Worm (Caenorhabditis elegans): ENCODE results near the gene T07C12.10.
A peak's percentile ranks its signal among the peaks of the same experiment; 100 is the strongest.

The T07C12.10 gene

DNA sequence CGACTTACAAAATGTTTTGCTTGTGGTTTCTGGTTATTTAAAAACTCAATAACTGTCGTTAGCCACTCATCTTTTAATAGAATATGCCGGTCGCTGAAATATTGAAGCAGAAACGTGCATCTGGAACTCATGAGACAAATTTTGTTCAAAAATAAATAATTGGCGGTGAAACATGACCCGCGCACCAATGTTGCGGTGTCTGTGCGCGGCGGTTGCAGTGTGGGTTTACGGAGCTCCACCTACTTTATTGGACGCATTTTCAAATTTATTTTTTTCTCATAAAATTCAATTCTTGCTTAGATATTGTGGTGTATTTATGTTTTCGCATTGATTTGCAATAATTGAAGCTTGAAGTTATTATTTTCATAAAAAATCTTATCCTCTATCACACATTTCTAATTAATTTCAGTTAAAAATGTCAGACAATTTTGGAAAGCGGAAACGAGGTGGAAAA is 29.6 kb downstream of the T07C12.10 start, which contains the start of the genes rmh-2 and suds-3:
TSS of gene rmh-2 (minus strand) at position 164 of the 454 bp plus-strand sequence.
TSS of gene suds-3 (plus strand) at position 404 of the 454 bp plus-strand sequence.
- no peak for TF ChIP-seq ztf-11 (tag; optimal IDR thresholded peaks at IDR 0.05)
- no peak for TF ChIP-seq jun-1 (tag; optimal IDR thresholded peaks at IDR 0.05)
- peak; percentile 92 for TF ChIP-seq R02D3.7 (tag; optimal IDR thresholded peaks at IDR 0.05)
- TF ChIP-seq lin-39 (tag; optimal IDR thresholded peaks at IDR 0.05), result peak; percentile 1
- TF ChIP-seq lin-15B (tag; optimal IDR thresholded peaks at IDR 0.05), result peak; percentile 71
- TF ChIP-seq daf-12 (tag; optimal IDR thresholded peaks at IDR 0.05), result no peak
- TF ChIP-seq nfya-1 (tag; optimal IDR thresholded peaks at IDR 0.05; ENCODE audit: insufficient read depth), result peak; percentile 78
- TF ChIP-seq nhr-67 (tag; optimal IDR thresholded peaks at IDR 0.05), result no peak
- TF ChIP-seq pha-4 (tag; optimal IDR thresholded peaks at IDR 0.05), result peak; percentile 51
- TF ChIP-seq elt-2 (tag; optimal IDR thresholded peaks at IDR 0.05), result peak; percentile 18

DNA sequence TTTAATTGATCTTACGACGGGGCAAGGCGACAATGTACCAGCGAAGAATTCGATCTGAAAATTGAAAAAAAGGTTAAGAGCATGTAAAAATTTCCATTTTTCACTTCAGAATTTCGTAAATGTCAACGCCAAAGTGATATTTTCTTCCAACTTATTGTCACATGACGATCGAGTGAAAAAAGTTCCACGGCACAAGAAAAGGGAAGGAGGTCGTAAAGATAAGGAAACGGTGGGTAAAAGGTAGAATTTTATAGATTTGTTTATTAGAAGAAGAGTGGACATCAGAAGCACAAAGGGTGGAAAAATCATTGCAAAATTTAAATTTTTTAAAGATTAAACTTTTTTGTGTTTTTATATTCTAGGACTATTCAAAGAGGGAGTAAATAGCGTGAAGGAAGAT is 32.3 kb downstream of the T07C12.10 start:
- TF ChIP-seq pha-4 (tag; optimal IDR thresholded peaks at IDR 0.05) (peak; percentile 36), pqm-1 (tag; optimal IDR thresholded peaks at IDR 0.05) (peak; percentile 63), elt-2 (tag; optimal IDR thresholded peaks at IDR 0.05) (peak; percentile 87), jun-1 (tag; optimal IDR thresholded peaks at IDR 0.05) (peak; percentile 16), sea-2 (GFP tag; optimal IDR thresholded peaks at IDR 0.05) (no peak), nfya-1 (tag; optimal IDR thresholded peaks at IDR 0.05; ENCODE audit: insufficient read depth) (no peak)

- TF ChIP-seq ZK546.5 (tag; optimal IDR thresholded peaks at IDR 0.05), result no peak
- TF ChIP-seq lin-15B (tag; optimal IDR thresholded peaks at IDR 0.05), result no peak
- TF ChIP-seq jun-1 (tag; optimal IDR thresholded peaks at IDR 0.05), result no peak
- no peak for TF ChIP-seq unc-62 (GFP tag; optimal IDR thresholded peaks at IDR 0.05)
- no peak for TF ChIP-seq mml-1 (tag; optimal IDR thresholded peaks at IDR 0.05)
- TF ChIP-seq pqm-1 (tag; optimal IDR thresholded peaks at IDR 0.05), result no peak
- no peak for TF ChIP-seq nhr-43 (tag; optimal IDR thresholded peaks at IDR 0.05; ENCODE audit: poor library complexity, severe bottlenecking)
- TF ChIP-seq lsy-12 (tag; optimal IDR thresholded peaks at IDR 0.05), result no peak
- no peak for TF ChIP-seq egl-27 (tag; optimal IDR thresholded peaks at IDR 0.05)
- no peak for TF ChIP-seq zag-1 (tag; optimal IDR thresholded peaks at IDR 0.05)
- TF ChIP-seq nhr-11 (tag; optimal IDR thresholded peaks at IDR 0.05), result no peak
- TF ChIP-seq pha-4 (tag; optimal IDR thresholded peaks at IDR 0.05), result no peak
- TF ChIP-seq sea-2 (GFP tag; optimal IDR thresholded peaks at IDR 0.05), result no peak
- no peak for TF ChIP-seq nhr-25 (tag; optimal IDR thresholded peaks at IDR 0.05)
- TF ChIP-seq nhr-67 (tag; optimal IDR thresholded peaks at IDR 0.05), result no peak
- TF ChIP-seq ztf-11 (tag; optimal IDR thresholded peaks at IDR 0.05), result no peak
These were observed 32.9 kb downstream of the T07C12.10 start for ce11 chrV:9927381-9927780.

ce11 chrV:9926240-9926639 is 34.0 kb downstream of the T07C12.10 start, which contains the start of gene C50H2.13:
Gene C50H2.13, plus strand, starts transcription at chrV:9926540.
- TF ChIP-seq nhr-76 (tag; optimal IDR thresholded peaks at IDR 0.05) (no peak), nhr-43 (tag; optimal IDR thresholded peaks at IDR 0.05; ENCODE audit: poor library complexity, severe bottlenecking) (no peak), eor-1 (tag; optimal IDR thresholded peaks at IDR 0.05) (no peak), ztf-11 (tag; optimal IDR thresholded peaks at IDR 0.05) (no peak), hmg-11 (tag; optimal IDR thresholded peaks at IDR 0.05) (no peak), nhr-67 (tag; optimal IDR thresholded peaks at IDR 0.05) (no peak), zag-1 (tag; optimal IDR thresholded peaks at IDR 0.05) (no peak)

- TF ChIP-seq fkh-10 (GFP tag; optimal IDR thresholded peaks at IDR 0.05) (no peak), tbx-2 (tag; optimal IDR thresholded peaks at IDR 0.05) (no peak), nhr-28 (tag; optimal IDR thresholded peaks at IDR 0.05) (no peak), nfya-1 (tag; optimal IDR thresholded peaks at IDR 0.05; ENCODE audit: insufficient read depth) (no peak), aly-2 (tag; optimal IDR thresholded peaks at IDR 0.05) (no peak), jun-1 (tag; optimal IDR thresholded peaks at IDR 0.05) (peak; percentile 64), skn-1 (tag; optimal IDR thresholded peaks at IDR 0.05) (no peak), nhr-43 (tag; optimal IDR thresholded peaks at IDR 0.05; ENCODE audit: poor library complexity, severe bottlenecking) (no peak), ztf-4 (tag; optimal IDR thresholded peaks at IDR 0.05) (no peak), nhr-23 (tag; optimal IDR thresholded peaks at IDR 0.05) (no peak), ceh-9 (tag; optimal IDR thresholded peaks at IDR 0.05) (no peak), egl-27 (tag; optimal IDR thresholded peaks at IDR 0.05) (no peak), nhr-11 (tag; optimal IDR thresholded peaks at IDR 0.05) (no peak), lin-39 (tag; optimal IDR thresholded peaks at IDR 0.05) (no peak), sea-2 (GFP tag; optimal IDR thresholded peaks at IDR 0.05) (no peak), ZK546.5 (tag; optimal IDR thresholded peaks at IDR 0.05) (no peak), mml-1 (tag; optimal IDR thresholded peaks at IDR 0.05) (no peak), elt-3 (tag; optimal IDR thresholded peaks at IDR 0.05) (no peak), egl-5 (tag; optimal IDR thresholded peaks at IDR 0.05) (no peak), lsy-12 (tag; optimal IDR thresholded peaks at IDR 0.05) (no peak), unc-39 (tag; optimal IDR thresholded peaks at IDR 0.05) (no peak), pqm-1 (tag; optimal IDR thresholded peaks at IDR 0.05) (peak; percentile 76), daf-12 (tag; optimal IDR thresholded peaks at IDR 0.05) (no peak), fkh-2 (tag; optimal IDR thresholded peaks at IDR 0.05) (no peak), nhr-237 (tag; optimal IDR thresholded peaks at IDR 0.05) (no peak), nhr-67 (tag; optimal IDR thresholded peaks at IDR 0.05) (no peak), pha-4 (tag; optimal IDR thresholded peaks at IDR 0.05) (peak; percentile 4), elt-2 (tag; optimal IDR thresholded peaks at IDR 0.05) (peak; percentile 97), fos-1 (tag; optimal IDR thresholded peaks at IDR 0.05) (no peak)
These were observed 34.6 kb downstream of the T07C12.10 start for ce11 chrV:9925647-9926046.
